Fruit fly (Drosophila melanogaster) whole organism, pupa: ENCODE results near the gene CG42692.

Experiments
- CG13204 ChIP-seq: fragments of 200-800 bp; sonication (Bioruptor generic); optimal IDR thresholded peaks from 2 replicates; lab custom pipeline; 2018; ENCODE audit warnings: missing biosample characterization, mild to moderate bottlenecking, missing genetic modification characterization, moderate library complexity
- CG15710 ChIP-seq: fragments of 200-800 bp; sonication (Bioruptor generic); optimal IDR thresholded peaks from 2 replicates; lab custom pipeline; 2018; ENCODE audit warnings: missing biosample characterization, mild to moderate bottlenecking, missing genetic modification characterization, moderate library complexity
- CG17806 ChIP-seq: fragments of 200-800 bp; sonication (Bioruptor generic); optimal IDR thresholded peaks from 2 replicates; lab custom pipeline; 2018; ENCODE audit warnings: missing biosample characterization, mild to moderate bottlenecking, missing genetic modification characterization, moderate library complexity
- CG32121 ChIP-seq: fragments of 200-800 bp; sonication (Bioruptor generic); IDR thresholded peaks from 2 replicates; pipeline ENCODE4 v1.3.6; 2022; ENCODE audit warnings: missing biosample characterization, missing genetic modification characterization
- CG4496 ChIP-seq: fragments of 200-800 bp; sonication (Bioruptor generic); IDR thresholded peaks from 3 replicates; pipeline ENCODE4 v1.3.6; 2022; ENCODE audit warnings: missing biosample characterization, missing genetic modification characterization
- D1 ChIP-seq: fragments of 200-800 bp; sonication (Bioruptor generic); optimal IDR thresholded peaks from 2 replicates; lab custom pipeline; 2018; ENCODE audit warnings: missing biosample characterization, mild to moderate bottlenecking, missing genetic modification characterization, moderate library complexity
- EcR ChIP-seq: fragments of 200-800 bp; sonication (Bioruptor generic); optimal IDR thresholded peaks from 3 replicates; lab custom pipeline; 2019; ENCODE audit warnings: missing biosample characterization, missing genetic modification characterization, mild to moderate bottlenecking, moderate library complexity, missing genetic modification reagents
- Ets98B ChIP-seq: fragments of 200-800 bp; sonication (Bioruptor generic); IDR thresholded peaks from 2 replicates; pipeline ENCODE4 v1.3.6; 2022; ENCODE audit warnings: missing biosample characterization, missing genetic modification characterization
- Snoo ChIP-seq: fragments of 200-800 bp; sonication (Bioruptor generic); optimal IDR thresholded peaks from 3 replicates; lab custom pipeline; 2017; ENCODE audit warnings: missing biosample characterization, mild to moderate bottlenecking, missing genetic modification characterization, inconsistent platforms
- fd96Ca ChIP-seq: fragments of 200-800 bp; sonication (Bioruptor generic); IDR thresholded peaks from 3 replicates; pipeline ENCODE4 v1.3.6; 2022; ENCODE audit warnings: missing biosample characterization, missing genetic modification characterization

- TF ChIP-seq CG32121 (GFP tag; lab: Robert Waterston, UW) (no peak), Ets98B (GFP tag; lab: Robert Waterston, UW) (no peak), fd96Ca (GFP tag; lab: Robert Waterston, UW) (no peak), D1 (tag; lab: Kevin White, UChicago) (no peak), CG13204 (GFP tag; lab: Kevin White, UChicago) (no peak), CG15710 (tag; lab: Kevin White, UChicago) (no peak), EcR (GFP tag; lab: Kevin White, UChicago) (no peak), CG17806 (tag; lab: Kevin White, UChicago) (no peak), CG4496 (GFP tag; lab: Robert Waterston, UW) (no peak), Snoo (tag; lab: Kevin White, UChicago) (no peak)
Observed at dm6 chr2L:13977073-13977472, 30.8 kb upstream of the CG42692 start, which contains the start of gene Cyp28a5.
